Worm (Caenorhabditis elegans): ENCODE data around the gene mrpl-36.

Gene mrpl-36

ce11 chrIII:9878828-9879227 lies 30.9 kb upstream of the mrpl-36 start, which contains the start of gene ZK757.2:
TSS of gene ZK757.2 (minus strand) at chrIII:9878928.
- TF ChIP-seq elt-3 (tag; optimal IDR thresholded peaks at IDR 0.05) (no peak), lin-11 (tag; optimal IDR thresholded peaks at IDR 0.05) (no peak), C34F6.9 (tag; optimal IDR thresholded peaks at IDR 0.05) (no peak), unc-62 (GFP tag; optimal IDR thresholded peaks at IDR 0.05) (no peak), dmd-4 (tag; optimal IDR thresholded peaks at IDR 0.05) (no peak), blmp-1 (tag; optimal IDR thresholded peaks at IDR 0.05; ENCODE audit: insufficient read depth) (no peak), R02D3.7 (tag; optimal IDR thresholded peaks at IDR 0.05) (no peak), nhr-25 (tag; optimal IDR thresholded peaks at IDR 0.05) (no peak), alr-1 (tag; optimal IDR thresholded peaks at IDR 0.05) (no peak), sma-9 (GFP tag; optimal IDR thresholded peaks at IDR 0.05) (no peak), sma-9 (tag; optimal IDR thresholded peaks at IDR 0.05) (no peak), gmeb-1 (tag; optimal IDR thresholded peaks at IDR 0.05) (no peak), lsy-2 (tag; optimal IDR thresholded peaks at IDR 0.05) (no peak), ceh-82 (tag; optimal IDR thresholded peaks at IDR 0.05) (no peak), sma-3 (GFP tag; optimal IDR thresholded peaks at IDR 0.05) (no peak), nhr-10 (tag; optimal IDR thresholded peaks at IDR 0.05) (no peak), snpc-4 (tag; optimal IDR thresholded peaks at IDR 0.05) (no peak), aly-2 (tag; optimal IDR thresholded peaks at IDR 0.05) (no peak), unc-39 (tag; optimal IDR thresholded peaks at IDR 0.05) (no peak)

- TF ChIP-seq nhr-10 (tag; optimal IDR thresholded peaks at IDR 0.05) (no peak), unc-55 (GFP tag; optimal IDR thresholded peaks at IDR 0.05) (no peak), nhr-237 (tag; optimal IDR thresholded peaks at IDR 0.05) (no peak), ceh-16 (tag; optimal IDR thresholded peaks at IDR 0.05) (no peak), lin-39 (tag; optimal IDR thresholded peaks at IDR 0.05) (no peak), ZK546.5 (tag; optimal IDR thresholded peaks at IDR 0.05) (no peak), ceh-82 (tag; optimal IDR thresholded peaks at IDR 0.05) (no peak), peb-1 (tag; optimal IDR thresholded peaks at IDR 0.05) (no peak), nhr-11 (tag; optimal IDR thresholded peaks at IDR 0.05) (no peak), nhr-6 (tag; optimal IDR thresholded peaks at IDR 0.05) (no peak), nhr-77 (tag; optimal IDR thresholded peaks at IDR 0.05) (no peak), nhr-23 (tag; optimal IDR thresholded peaks at IDR 0.05) (no peak), zag-1 (tag; optimal IDR thresholded peaks at IDR 0.05) (no peak), sma-9 (GFP tag; optimal IDR thresholded peaks at IDR 0.05) (no peak), sma-9 (tag; optimal IDR thresholded peaks at IDR 0.05) (no peak), dmd-4 (tag; optimal IDR thresholded peaks at IDR 0.05) (no peak), mab-5 (tag; optimal IDR thresholded peaks at IDR 0.05) (no peak), mbf-1 (tag; optimal IDR thresholded peaks at IDR 0.05) (no peak), aly-2 (tag; optimal IDR thresholded peaks at IDR 0.05) (no peak)
Measured at ce11 chrIII:9876951-9877350, 29.0 kb upstream of the mrpl-36 start, which contains the start of gene ZK757.10. TSS of gene ZK757.10 (plus strand) at chrIII:9877251.

- no peak for TF ChIP-seq nhr-77 (tag; optimal IDR thresholded peaks at IDR 0.05)
- no peak for TF ChIP-seq fos-1 (tag; optimal IDR thresholded peaks at IDR 0.05)
- TF ChIP-seq elt-1 (tag; optimal IDR thresholded peaks at IDR 0.05), result no peak
- TF ChIP-seq alr-1 (tag; optimal IDR thresholded peaks at IDR 0.05), result no peak
- no peak for TF ChIP-seq ama-1 (optimal IDR thresholded peaks at IDR 0.05)
- no peak for TF ChIP-seq mbf-1 (tag; optimal IDR thresholded peaks at IDR 0.05)
- TF ChIP-seq nhr-10 (tag; optimal IDR thresholded peaks at IDR 0.05), result no peak
- no peak for TF ChIP-seq zag-1 (tag; optimal IDR thresholded peaks at IDR 0.05)
- no peak for TF ChIP-seq gmeb-1 (tag; optimal IDR thresholded peaks at IDR 0.05)
- TF ChIP-seq ceh-16 (tag; optimal IDR thresholded peaks at IDR 0.05), result no peak
- no peak for TF ChIP-seq nhr-6 (tag; optimal IDR thresholded peaks at IDR 0.05)
Measured at ce11 chrIII:9874515-9874914, 26.6 kb upstream of the mrpl-36 start.

- no peak for TF ChIP-seq zag-1 (tag; optimal IDR thresholded peaks at IDR 0.05)
- TF ChIP-seq dmd-4 (tag; optimal IDR thresholded peaks at IDR 0.05), result no peak
- no peak for TF ChIP-seq ceh-16 (tag; optimal IDR thresholded peaks at IDR 0.05)
- no peak for TF ChIP-seq nhr-129 (tag; optimal IDR thresholded peaks at IDR 0.05)
- no peak for TF ChIP-seq nhr-10 (tag; optimal IDR thresholded peaks at IDR 0.05)
- TF ChIP-seq elt-3 (tag; optimal IDR thresholded peaks at IDR 0.05), result no peak
- no peak for TF ChIP-seq alr-1 (tag; optimal IDR thresholded peaks at IDR 0.05)
- TF ChIP-seq nhr-6 (tag; optimal IDR thresholded peaks at IDR 0.05), result no peak
- no peak for TF ChIP-seq sem-4 (tag; optimal IDR thresholded peaks at IDR 0.05)
- TF ChIP-seq unc-55 (GFP tag; optimal IDR thresholded peaks at IDR 0.05), result no peak
- no peak for TF ChIP-seq snpc-4 (tag; optimal IDR thresholded peaks at IDR 0.05)
- TF ChIP-seq nhr-11 (tag; optimal IDR thresholded peaks at IDR 0.05), result no peak
- no peak for TF ChIP-seq blmp-1 (tag; optimal IDR thresholded peaks at IDR 0.05; ENCODE audit: insufficient read depth)
- no peak for TF ChIP-seq skn-1 (tag; optimal IDR thresholded peaks at IDR 0.05)
- TF ChIP-seq Y55F3AM.14 (GFP tag; optimal IDR thresholded peaks at IDR 0.05), result no peak
- TF ChIP-seq lin-13 (GFP tag; optimal IDR thresholded peaks at IDR 0.05), result no peak
- no peak for TF ChIP-seq C34F6.9 (tag; optimal IDR thresholded peaks at IDR 0.05)
Measured at ce11 chrIII:9871032-9871431, 23.1 kb upstream of the mrpl-36 start, which contains the start of gene ZK757.1. TSS of gene ZK757.1 (minus strand) at chrIII:9871132.

Data from whole organism, L2 larva.